Worm (Caenorhabditis elegans) whole organism, L4/young adult: ENCODE measurements around the gene fbxa-211.

Experiments used
- W03F9.2 ChIP-seq: fragments of 150-350 bp; optimal IDR thresholded peaks from 2 replicates; lab custom pipeline; 2014; ENCODE audit warnings: missing biosample characterization, missing genetic modification characterization
- dao-5 ChIP-seq: sonication (generic microtip); optimal IDR thresholded peaks from 2 replicates; lab custom pipeline; 2016; ENCODE audit warnings: missing genotype, missing genetic modification characterization, moderate library complexity, missing compliant biosample characterization
- him-1 ChIP-seq: sonication (generic microtip); optimal IDR thresholded peaks from 2 replicates; lab custom pipeline; 2016; ENCODE audit warnings: missing genotype, missing genetic modification reagents, missing genetic modification characterization, missing compliant biosample characterization

DNA sequence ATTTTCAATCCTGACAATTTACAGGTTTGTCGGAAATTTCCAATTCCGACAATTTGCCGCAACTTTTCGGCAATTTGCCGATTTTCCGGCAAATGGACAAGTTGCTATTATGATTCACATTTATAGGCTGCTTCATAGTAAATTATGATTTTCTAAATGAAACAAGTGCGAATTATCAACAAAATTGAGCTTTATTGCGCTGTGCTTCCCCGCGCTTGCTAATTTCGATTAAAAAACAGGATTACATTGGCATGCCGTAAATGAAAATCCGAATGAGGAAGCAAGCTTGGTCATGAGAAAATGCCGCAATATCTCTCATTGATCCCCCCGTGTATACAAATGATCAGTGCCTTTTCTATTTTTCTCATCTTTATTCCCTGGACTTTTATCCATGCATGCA is 11.4 kb downstream of the fbxa-211 start, which contains the start of gene Y37H2A.10:
- no peak for TF ChIP-seq him-1
- TF ChIP-seq W03F9.2 (tag; lab: Kevin White, UChicago) = no peak
- TF ChIP-seq dao-5 (tag; lab: Kevin White, UChicago) = no peak
